Worm (Caenorhabditis elegans) whole organism, L4 larva: ENCODE measurements around the gene srg-66.

Experiments used
- F49E8.2 ChIP-seq: sonication (generic microtip); optimal IDR thresholded peaks from 2 replicates; lab custom pipeline; 2016; ENCODE audit warnings: missing compliant biosample characterization, mild to moderate bottlenecking, missing genetic modification characterization, borderline replicate concordance
- duxl-1 ChIP-seq: sonication (generic microtip); optimal IDR thresholded peaks from 2 replicates; lab custom pipeline; 2016; ENCODE audit warnings: mild to moderate bottlenecking, missing genetic modification characterization, moderate library complexity, missing compliant biosample characterization; ENCODE audit not compliant: poor library complexity

- no peak for TF ChIP-seq F49E8.2 (tag; lab: Kevin White, UChicago)
- TF ChIP-seq duxl-1 (tag; lab: Kevin White, UChicago): no peak
Measured at ce11 chrV:5509134-5509533, 26.9 kb upstream of the srg-66 start.
